Fruit fly (Drosophila melanogaster): ENCODE data around the gene shps.

Gene shps

DNA sequence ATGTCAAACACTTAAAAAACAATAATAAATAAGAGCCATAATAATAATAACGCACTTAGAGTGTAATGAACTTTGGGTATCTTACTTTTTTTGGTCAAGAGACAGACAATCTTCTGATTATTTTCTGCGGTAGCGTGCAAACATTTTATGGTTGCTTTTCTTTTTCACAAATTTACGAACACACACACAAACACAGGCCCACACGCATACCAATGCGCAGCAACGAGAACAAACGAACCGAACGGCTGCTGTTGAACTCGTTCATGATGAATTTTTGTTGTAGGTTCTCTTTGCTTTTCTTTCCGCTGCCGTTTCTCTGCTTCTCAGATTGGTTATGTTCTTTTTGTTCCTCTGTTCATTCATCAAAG is 45.2 kb upstream of the shps start (continued):
- no peak for TF ChIP-seq jing (GFP tag; optimal IDR thresholded peaks at IDR 0.05)
- TF ChIP-seq corto (GFP tag; optimal IDR thresholded peaks at IDR 0.05) = peak; percentile 11
- no peak for TF ChIP-seq Ets97D (GFP tag; optimal IDR thresholded peaks at IDR 0.05)
- no peak for TF ChIP-seq E2f1 (GFP tag; IDR thresholded peaks at IDR 0.05)
- TF ChIP-seq Lpt (GFP tag; optimal IDR thresholded peaks at IDR 0.05) = no peak
- no peak for TF ChIP-seq CG10274 (GFP tag; optimal IDR thresholded peaks at IDR 0.05)
- peak; percentile 59 for TF ChIP-seq cg (GFP tag; optimal IDR thresholded peaks at IDR 0.05)
- no peak for TF ChIP-seq dan (GFP tag; IDR thresholded peaks at IDR 0.05)
- TF ChIP-seq trh (GFP tag; optimal IDR thresholded peaks at IDR 0.05) = no peak
- TF ChIP-seq CG8478 (optimal IDR thresholded peaks at IDR 0.05) = peak; percentile 29

DNA sequence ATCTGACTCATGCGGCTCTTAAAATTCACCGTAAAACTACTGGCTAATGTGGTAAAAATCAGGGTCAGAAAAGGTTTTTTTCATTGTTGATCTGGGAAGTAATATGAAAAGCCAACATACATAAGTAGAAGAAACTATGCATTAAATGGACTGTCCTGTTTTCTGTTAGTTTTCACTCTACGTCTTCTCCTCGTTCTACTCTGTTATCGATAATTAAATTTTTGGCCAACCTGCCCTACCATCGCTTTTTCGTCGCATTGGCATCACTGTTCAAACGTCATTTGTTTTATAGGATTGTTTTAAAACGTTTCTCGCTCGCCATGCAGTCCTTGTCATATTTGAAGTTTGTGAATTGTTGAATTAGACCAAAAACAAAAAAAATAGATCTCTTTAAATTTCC is 44.7 kb upstream of the shps start:
- TF ChIP-seq Scr (GFP tag; IDR thresholded peaks at IDR 0.05; ENCODE audit: partially characterized antibody) (peak; percentile 8; the same call in 1 of the 2 replicates), HLHmδ (GFP tag; optimal IDR thresholded peaks at IDR 0.05) (no peak), CG13775 (GFP tag; optimal IDR thresholded peaks at IDR 0.05) (no peak), CG4404 (GFP tag; IDR thresholded peaks at IDR 0.05) (no peak), lmd (GFP tag; IDR thresholded peaks at IDR 0.05) (no peak), CG11504 (tag; optimal IDR thresholded peaks at IDR 0.05) (no peak), CG7963 (GFP tag; IDR thresholded peaks at IDR 0.05; ENCODE audit: partially characterized antibody) (0 out of 3 replicates have a peak, but pooled peaks have one; percentile 32), Gug (GFP tag; IDR thresholded peaks at IDR 0.05) (no peak), BEAF-32 (GFP tag; optimal IDR thresholded peaks at IDR 0.05) (no peak), CG34224 (GFP tag; IDR thresholded peaks at IDR 0.05; ENCODE audit: partially characterized antibody) (0 out of 3 replicates have a peak, but pooled peaks have one; percentile 15), CG6791 (GFP tag; IDR thresholded peaks at IDR 0.05; ENCODE audit: partially characterized antibody) (no peak), Myb (GFP tag; optimal IDR thresholded peaks at IDR 0.05) (peak; percentile 1), CG4820 (GFP tag; optimal IDR thresholded peaks at IDR 0.05) (no peak), CG8944 (GFP tag; optimal IDR thresholded peaks at IDR 0.05) (no peak), Sry-δ (GFP tag; optimal IDR thresholded peaks at IDR 0.05) (peak; percentile 55), cg (GFP tag; optimal IDR thresholded peaks at IDR 0.05) (no peak), CHES-1-like (GFP tag; optimal IDR thresholded peaks at IDR 0.05) (no peak), CG2116 (GFP tag; optimal IDR thresholded peaks at IDR 0.05) (peak; percentile 7), Camta (GFP tag; optimal IDR thresholded peaks at IDR 0.05) (no peak), jigr1 (GFP tag; IDR thresholded peaks at IDR 0.05) (no peak), CG8478 (optimal IDR thresholded peaks at IDR 0.05) (no peak), NK7.1 (GFP tag; optimal IDR thresholded peaks at IDR 0.05) (no peak), CG2678 (tag; optimal IDR thresholded peaks at IDR 0.05) (no peak), ERR (GFP tag; optimal IDR thresholded peaks at IDR 0.05) (no peak), row (GFP tag; IDR thresholded peaks at IDR 0.05) (no peak), Dref (GFP tag; IDR thresholded peaks at IDR 0.05) (peak; percentile 54), Eip74EF (GFP tag; optimal IDR thresholded peaks at IDR 0.05) (no peak), CG17912 (GFP tag; optimal IDR thresholded peaks at IDR 0.05) (no peak), CG7745 (tag; optimal IDR thresholded peaks at IDR 0.05) (peak; percentile 21), mld (GFP tag; IDR thresholded peaks at IDR 0.05; ENCODE audit: partially characterized antibody) (no peak), fd64A (GFP tag; optimal IDR thresholded peaks at IDR 0.05) (no peak), NFAT (GFP tag; IDR thresholded peaks at IDR 0.05) (no peak), zfh1 (GFP tag; IDR thresholded peaks at IDR 0.05) (no peak), CG1792 (GFP tag; optimal IDR thresholded peaks at IDR 0.05) (no peak), eve (GFP tag; optimal IDR thresholded peaks at IDR 0.05) (no peak), CG32767 (GFP tag; IDR thresholded peaks at IDR 0.05) (no peak), CG6272 (GFP tag; IDR thresholded peaks at IDR 0.05) (no peak), Pdp1 (GFP tag; optimal IDR thresholded peaks at IDR 0.05) (no peak), CG5953 (GFP tag; IDR thresholded peaks at IDR 0.05) (no peak), pzg (GFP tag; optimal IDR thresholded peaks at IDR 0.05) (peak; percentile 2), CG10209 (GFP tag; optimal IDR thresholded peaks at IDR 0.05) (no peak), CG2129 (GFP tag; IDR thresholded peaks at IDR 0.05; ENCODE audit: partially characterized antibody) (no peak)

Data from whole organism, embryonic.